Fruit fly (Drosophila melanogaster) whole organism, embryonic: ENCODE results near the gene Spps.

Experiments
- Ada2b ChIP-seq: fragments of 200-800 bp; sonication (Bioruptor generic); IDR thresholded peaks from 2 replicates; pipeline ENCODE4 v1.3.6; 2022; ENCODE audit warnings: missing biosample characterization, missing genetic modification characterization
- CG10959 ChIP-seq: fragments of 200-800 bp; sonication (Bioruptor generic); IDR thresholded peaks from 2 replicates; pipeline ENCODE4 v1.3.6; 2022; ENCODE audit warnings: missing biosample characterization, missing genetic modification characterization
- CG10979 ChIP-seq: fragments of 200-800 bp; sonication (Bioruptor generic); optimal IDR thresholded peaks from 2 replicates; lab custom pipeline; 2018; ENCODE audit warnings: missing biosample characterization, mild to moderate bottlenecking, missing genetic modification characterization, moderate library complexity
- CG12659 ChIP-seq: fragments of 200-800 bp; sonication (Bioruptor generic); optimal IDR thresholded peaks from 3 replicates; lab custom pipeline; 2017; ENCODE audit warnings: mild to moderate bottlenecking, missing biosample characterization, missing genetic modification reagents, missing genetic modification characterization
- CG12942 ChIP-seq: fragments of 200-800 bp; sonication (Bioruptor generic); optimal IDR thresholded peaks from 3 replicates; lab custom pipeline; 2016; ENCODE audit warnings: missing biosample characterization, missing genetic modification characterization
- CG15269 ChIP-seq: fragments of 200-800 bp; sonication (Bioruptor generic); optimal IDR thresholded peaks from 2 replicates; lab custom pipeline; 2018; ENCODE audit warnings: missing biosample characterization, mild to moderate bottlenecking, missing genetic modification characterization, moderate library complexity
- CG15479 ChIP-seq: fragments of 200-800 bp; sonication (Bioruptor generic); optimal IDR thresholded peaks from 3 replicates; lab custom pipeline; 2019; ENCODE audit warnings: missing biosample characterization, mild to moderate bottlenecking, missing genetic modification characterization, moderate library complexity
- CG16813 ChIP-seq: fragments of 200-800 bp; sonication (Bioruptor generic); IDR thresholded peaks from 3 replicates; pipeline ENCODE4 v1.3.6; 2022; ENCODE audit warnings: missing biosample characterization, missing genetic modification characterization; ENCODE audit not compliant: partially characterized antibody
- CG17385 ChIP-seq: fragments of 200-800 bp; sonication (Bioruptor generic); optimal IDR thresholded peaks from 3 replicates; lab custom pipeline; 2018; ENCODE audit warnings: missing biosample characterization, mild to moderate bottlenecking, missing genetic modification characterization
- CG1792 ChIP-seq: fragments of 200-800 bp; sonication (Bioruptor generic); optimal IDR thresholded peaks from 2 replicates; lab custom pipeline; 2016; ENCODE audit warnings: missing biosample characterization, missing genetic modification characterization
- CG2129 ChIP-seq: fragments of 200-800 bp; sonication (Bioruptor generic); IDR thresholded peaks from 2 replicates; pipeline ENCODE4 v1.3.6; 2022; ENCODE audit warnings: missing biosample characterization, missing genetic modification characterization; ENCODE audit not compliant: partially characterized antibody
- CG2199 ChIP-seq: fragments of 200-800 bp; sonication (Bioruptor generic); IDR thresholded peaks from 3 replicates; pipeline ENCODE4 v1.3.6; 2022; ENCODE audit warnings: missing biosample characterization, missing genetic modification characterization
- CG34422 ChIP-seq: fragments of 200-800 bp; sonication (Bioruptor generic); IDR thresholded peaks from 3 replicates; pipeline ENCODE4 v1.3.6; 2022; ENCODE audit warnings: missing biosample characterization, missing genetic modification characterization
- CG4328 ChIP-seq: fragments of 200-800 bp; sonication (Bioruptor generic); optimal IDR thresholded peaks from 3 replicates; lab custom pipeline; 2017; ENCODE audit warnings: missing biosample characterization, missing genetic modification reagents, missing genetic modification characterization
- CG4360 ChIP-seq: fragments of 200-800 bp; sonication (Bioruptor generic); IDR thresholded peaks from 2 replicates; pipeline ENCODE4 v1.3.6; 2022; ENCODE audit warnings: missing biosample characterization, missing genetic modification characterization
- CG4820 ChIP-seq: fragments of 200-800 bp; sonication (Bioruptor generic); optimal IDR thresholded peaks from 3 replicates; lab custom pipeline; 2016; ENCODE audit warnings: missing biosample characterization, missing genetic modification characterization
- CG7839 ChIP-seq: fragments of 200-800 bp; sonication (Bioruptor generic); optimal IDR thresholded peaks from 3 replicates; lab custom pipeline; 2018; ENCODE audit warnings: missing biosample characterization, mild to moderate bottlenecking, missing genetic modification characterization, moderate library complexity
- CG8944 ChIP-seq: fragments of 200-800 bp; sonication (Bioruptor generic); optimal IDR thresholded peaks from 3 replicates; lab custom pipeline; 2016; ENCODE audit warnings: missing biosample characterization, missing genetic modification characterization
- CTCF ChIP-seq: fragments of 200-800 bp; sonication (Bioruptor generic); optimal IDR thresholded peaks from 2 replicates; lab custom pipeline; 2017; ENCODE audit warnings: missing biosample characterization, mild to moderate bottlenecking, missing genetic modification characterization, moderate library complexity
- Doc2 ChIP-seq: fragments of 200-800 bp; sonication (Bioruptor generic); IDR thresholded peaks from 2 replicates; pipeline ENCODE4 v1.3.6; 2022; ENCODE audit warnings: missing biosample characterization, missing genetic modification characterization
- Hey ChIP-seq: fragments of 200-800 bp; sonication (Bioruptor generic); optimal IDR thresholded peaks from 3 replicates; lab custom pipeline; 2018; ENCODE audit warnings: missing biosample characterization, mild to moderate bottlenecking, missing genetic modification characterization
- Sin3A ChIP-seq: fragments of >200 bp; optimal IDR thresholded peaks from 2 replicates; lab custom pipeline; 2018
- ato ChIP-seq: fragments of 200-800 bp; sonication (Bioruptor generic); IDR thresholded peaks from 2 replicates; pipeline ENCODE4 v1.3.6; 2022; ENCODE audit warnings: missing biosample characterization, missing genetic modification characterization; ENCODE audit not compliant: partially characterized antibody
- bab2 ChIP-seq: fragments of 200-800 bp; sonication (Bioruptor generic); optimal IDR thresholded peaks from 2 replicates; lab custom pipeline; 2016; ENCODE audit warnings: missing biosample characterization, missing genetic modification characterization
- bowl ChIP-seq: fragments of 200-800 bp; sonication (Bioruptor generic); IDR thresholded peaks from 2 replicates; pipeline ENCODE4 v1.3.6; 2022; ENCODE audit warnings: missing biosample characterization, missing genetic modification characterization
- cad ChIP-seq: fragments of >200 bp; optimal IDR thresholded peaks from 2 replicates; lab custom pipeline; 2017; ENCODE audit warnings: missing biosample characterization, missing genetic modification characterization
- cato ChIP-seq: fragments of 200-800 bp; sonication (Bioruptor generic); optimal IDR thresholded peaks from 2 replicates; lab custom pipeline; 2016; ENCODE audit warnings: missing biosample characterization, missing genetic modification characterization, borderline replicate concordance
- cg ChIP-seq: fragments of 200-800 bp; sonication (Bioruptor generic); optimal IDR thresholded peaks from 3 replicates; lab custom pipeline; 2019; ENCODE audit warnings: missing biosample characterization, mild to moderate bottlenecking, missing genetic modification characterization, moderate library complexity
- corto ChIP-seq: fragments of 200-800 bp; sonication (Bioruptor generic); optimal IDR thresholded peaks from 2 replicates; lab custom pipeline; 2016; ENCODE audit warnings: missing biosample characterization, mild to moderate bottlenecking, missing genetic modification characterization, moderate library complexity
- cwo ChIP-seq: fragments of 200-800 bp; sonication (Bioruptor generic); optimal IDR thresholded peaks from 3 replicates; lab custom pipeline; 2017; ENCODE audit warnings: missing biosample characterization, missing genetic modification characterization, mild to moderate bottlenecking, moderate library complexity, missing genetic modification reagents
- dmrt99B ChIP-seq: fragments of 200-800 bp; sonication (Bioruptor generic); optimal IDR thresholded peaks from 2 replicates; lab custom pipeline; 2018; ENCODE audit warnings: missing biosample characterization, mild to moderate bottlenecking, missing genetic modification characterization, moderate library complexity
- exex ChIP-seq: fragments of 200-800 bp; sonication (Bioruptor generic); optimal IDR thresholded peaks from 4 replicates; lab custom pipeline; 2018; ENCODE audit warnings: missing biosample characterization, mild to moderate bottlenecking, missing genetic modification characterization, moderate library complexity
- eyg ChIP-seq: fragments of 200-800 bp; sonication (Bioruptor generic); optimal IDR thresholded peaks from 3 replicates; lab custom pipeline; 2016; ENCODE audit warnings: missing biosample characterization, missing genetic modification characterization
- nerfin-1 ChIP-seq: fragments of 200-800 bp; sonication (Bioruptor generic); optimal IDR thresholded peaks from 3 replicates; lab custom pipeline; 2019; ENCODE audit warnings: missing biosample characterization, mild to moderate bottlenecking, missing genetic modification characterization, moderate library complexity
- nerfin-2 ChIP-seq: fragments of 200-800 bp; sonication (Bioruptor generic); IDR thresholded peaks from 2 replicates; pipeline ENCODE4 v1.3.6; 2022; ENCODE audit warnings: missing biosample characterization, missing genetic modification characterization; ENCODE audit not compliant: partially characterized antibody
- psq ChIP-seq: fragments of 200-800 bp; sonication (Bioruptor generic); optimal IDR thresholded peaks from 2 replicates; lab custom pipeline; 2017; ENCODE audit warnings: missing biosample characterization, missing genetic modification characterization
- pzg ChIP-seq: fragments of 200-800 bp; sonication (Bioruptor generic); optimal IDR thresholded peaks from 3 replicates; lab custom pipeline; 2018; ENCODE audit warnings: missing biosample characterization, mild to moderate bottlenecking, missing genetic modification characterization, moderate library complexity
- ro ChIP-seq: fragments of 200-800 bp; sonication (Bioruptor generic); IDR thresholded peaks from 2 replicates; pipeline ENCODE4 v1.3.6; 2022; ENCODE audit warnings: missing biosample characterization, missing genetic modification characterization
- sens-2 ChIP-seq: fragments of 200-800 bp; sonication (Bioruptor generic); IDR thresholded peaks from 2 replicates; pipeline ENCODE4 v1.3.6; 2022; ENCODE audit warnings: missing biosample characterization, missing genetic modification characterization
- sr ChIP-seq: fragments of 200-800 bp; sonication (Bioruptor generic); IDR thresholded peaks from 3 replicates; pipeline ENCODE4 v1.3.6; 2022; ENCODE audit warnings: missing biosample characterization, missing genetic modification characterization
- stwl ChIP-seq: fragments of 200-800 bp; sonication (Bioruptor generic); optimal IDR thresholded peaks from 3 replicates; lab custom pipeline; 2018; ENCODE audit warnings: missing biosample characterization, mild to moderate bottlenecking, missing genetic modification characterization, moderate library complexity
- unc-4 ChIP-seq: fragments of 200-800 bp; sonication (Bioruptor generic); IDR thresholded peaks from 2 replicates; pipeline ENCODE4 v1.3.6; 2022; ENCODE audit warnings: missing biosample characterization, missing genetic modification characterization; ENCODE audit not compliant: partially characterized antibody
- wek ChIP-seq: fragments of 200-800 bp; sonication (Bioruptor generic); optimal IDR thresholded peaks from 3 replicates; lab custom pipeline; 2018; ENCODE audit warnings: missing biosample characterization, mild to moderate bottlenecking, missing genetic modification characterization, moderate library complexity

The Spps gene

DNA sequence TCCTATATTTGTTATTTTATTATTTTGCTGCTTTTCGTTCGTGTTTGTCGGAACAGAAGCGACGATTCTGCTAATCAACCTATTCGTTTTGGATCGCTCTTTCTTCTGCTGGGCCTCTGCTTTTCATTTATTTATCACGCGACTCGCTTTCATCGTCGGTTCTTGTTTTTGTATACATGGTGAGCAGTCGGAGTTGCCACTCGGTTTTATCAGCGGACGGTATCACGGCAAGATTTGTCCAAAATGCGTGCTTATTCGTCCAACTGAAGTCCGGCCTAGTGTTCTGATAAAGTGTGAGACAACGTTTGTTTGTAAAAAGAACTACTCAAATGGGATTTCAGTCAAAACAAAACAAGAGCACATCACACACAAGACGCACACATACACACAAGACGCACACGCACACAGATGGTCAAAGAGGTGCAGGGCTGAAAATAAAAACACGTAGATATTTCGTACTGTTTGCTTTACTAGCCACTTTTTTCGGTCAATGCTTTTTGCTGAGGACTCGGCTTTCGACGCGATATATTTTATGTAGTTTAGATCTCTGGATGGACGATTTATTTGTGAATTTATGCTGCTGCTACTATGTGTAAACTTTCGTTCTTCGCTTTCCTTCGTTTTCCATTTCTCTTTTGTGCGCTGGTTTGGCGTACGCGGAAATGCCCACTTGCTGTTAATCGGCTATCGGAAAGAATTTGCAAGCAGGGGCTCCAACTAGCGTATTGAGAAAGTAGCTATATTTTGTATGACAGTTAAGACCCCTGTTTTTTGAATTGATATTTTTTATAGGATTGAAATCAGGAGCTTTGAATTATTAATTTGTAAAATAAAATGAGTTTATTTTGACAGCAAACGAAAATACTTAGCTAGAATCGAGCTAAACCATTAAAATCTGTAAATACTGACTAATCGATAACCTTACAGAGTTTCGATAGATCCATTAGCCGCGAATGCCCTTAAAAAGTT lies 5.1 kb downstream of the Spps start, which contains the start of gene twin (continued):
- TF ChIP-seq CG10979 (tag; lab: Kevin White, UChicago), result peak; percentile 39
- TF ChIP-seq CG34422 (GFP tag; lab: Robert Waterston, UW), result peak; percentile 56; the same call in 2 of the 3 replicates
- TF ChIP-seq ro (GFP tag; lab: Robert Waterston, UW), result no peak
- peak; percentile 5 for TF ChIP-seq CG4328 (GFP tag; lab: Kevin White, UChicago)
- TF ChIP-seq CG15269 (tag; lab: Kevin White, UChicago), result peak; percentile 61
- peak; percentile 74 for TF ChIP-seq unc-4
- peak; percentile 91 for TF ChIP-seq cg (GFP tag; lab: Kevin White, UChicago)
- peak; percentile 55 for TF ChIP-seq stwl
- TF ChIP-seq cwo, result peak; percentile 6
- no peak for TF ChIP-seq nerfin-2 (GFP tag; lab: Robert Waterston, UW)
- TF ChIP-seq Ada2b (GFP tag; lab: Robert Waterston, UW), result no peak; the same call in 1 of the 2 replicates
- TF ChIP-seq CG8944 (GFP tag; lab: Kevin White, UChicago), result peak; percentile 37
- peak; percentile 15; the same call in 1 of the 2 replicates for TF ChIP-seq CG4360
- peak; percentile 20 for TF ChIP-seq CTCF
- TF ChIP-seq eyg (GFP tag; lab: Kevin White, UChicago), result no peak
- TF ChIP-seq pzg (GFP tag; lab: Kevin White, UChicago), result peak; percentile 68
- peak; percentile 73 for TF ChIP-seq CG12659 (GFP tag; lab: Kevin White, UChicago)
- TF ChIP-seq exex (tag; lab: Kevin White, UChicago), result peak; percentile 29
- no peak for TF ChIP-seq wek (GFP tag; lab: Kevin White, UChicago)
- no peak for TF ChIP-seq cad (GFP tag; lab: Kevin White, UChicago)
- peak; percentile 63 for TF ChIP-seq CG7839 (tag; lab: Kevin White, UChicago)
- peak; percentile 24 for TF ChIP-seq CG1792 (GFP tag; lab: Kevin White, UChicago)
- peak; percentile 99 for TF ChIP-seq psq (GFP tag; lab: Kevin White, UChicago)
- TF ChIP-seq CG2129 (GFP tag; lab: Robert Waterston, UW), result peak; percentile 52
- peak; percentile 73 for TF ChIP-seq CG16813 (GFP tag; lab: Robert Waterston, UW)
- no peak for TF ChIP-seq Doc2 (GFP tag; lab: Robert Waterston, UW)
- TF ChIP-seq CG10959 (GFP tag; lab: Robert Waterston, UW), result no peak
- no peak for TF ChIP-seq corto (GFP tag; lab: Kevin White, UChicago)
- peak; percentile 16 for TF ChIP-seq CG12942 (GFP tag; lab: Kevin White, UChicago)
- peak; percentile 68 for TF ChIP-seq bab2 (GFP tag; lab: Kevin White, UChicago)

DNA sequence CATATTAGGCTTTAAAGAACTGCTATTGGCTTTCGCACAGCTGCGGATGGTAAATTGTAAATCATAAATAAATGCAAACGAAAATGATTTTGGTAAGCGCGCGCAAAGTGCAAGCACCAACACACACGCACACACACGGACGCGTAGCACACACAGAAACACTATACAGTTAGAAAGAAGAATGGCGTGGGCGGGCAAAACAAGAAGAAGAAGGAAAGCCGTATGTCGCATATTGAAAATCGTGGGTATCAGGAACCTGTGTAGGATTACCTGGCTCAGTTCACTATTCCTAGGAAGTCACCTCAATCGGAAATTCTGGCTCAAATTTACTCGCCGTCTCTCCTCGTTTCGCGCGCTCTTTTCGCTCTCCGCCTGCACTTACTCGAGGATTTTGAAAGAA lies 5.9 kb downstream of the Spps start, which contains the start of gene cav:
TSS of gene cav (plus strand) at position 259 of the 400 bp plus-strand sequence.
- TF ChIP-seq dmrt99B (tag; lab: Kevin White, UChicago) (no peak), sr (GFP tag; lab: Robert Waterston, UW) (0 out of 3 replicates have a peak, but pooled peaks have one; percentile 38), bowl (GFP tag; lab: Robert Waterston, UW) (no peak), cg (GFP tag; lab: Kevin White, UChicago) (peak; percentile 45), CG17385 (GFP tag; lab: Kevin White, UChicago) (peak; percentile 80), CG2199 (GFP tag; lab: Robert Waterston, UW) (0 out of 3 replicates have a peak, but pooled peaks have one; percentile 20), Hey (tag; lab: Kevin White, UChicago) (no peak), nerfin-1 (tag; lab: Kevin White, UChicago) (no peak), sens-2 (GFP tag; lab: Robert Waterston, UW) (no peak), CG4820 (GFP tag; lab: Kevin White, UChicago) (no peak), Sin3A (lab: Kevin White, UChicago) (peak; percentile 1), CG15479 (GFP tag; lab: Kevin White, UChicago) (peak; percentile 78), cato (GFP tag; lab: Kevin White, UChicago) (no peak), ato (no peak)
